Fruit fly (Drosophila melanogaster) whole organism, embryonic: ENCODE measurements around the gene Cyp309a1.

Source experiments
- Atf3 ChIP-seq: fragments of 200-800 bp; sonication (Bioruptor generic); optimal IDR thresholded peaks from 3 replicates; lab custom pipeline; 2016; ENCODE audit warnings: missing biosample characterization, missing genetic modification characterization
- Blimp-1 ChIP-seq: fragments of 200-800 bp; sonication (Bioruptor generic); optimal IDR thresholded peaks from 3 replicates; lab custom pipeline; 2018; ENCODE audit warnings: missing biosample characterization, missing genetic modification characterization, mild to moderate bottlenecking, moderate library complexity, missing genetic modification reagents
- CG18476 ChIP-seq: fragments of 200-800 bp; sonication (Bioruptor generic); optimal IDR thresholded peaks from 2 replicates; lab custom pipeline; 2016; ENCODE audit warnings: missing biosample characterization, mild to moderate bottlenecking, missing genetic modification characterization
- CG31441 ChIP-seq: fragments of 200-800 bp; sonication (Bioruptor generic); IDR thresholded peaks from 2 replicates; pipeline ENCODE4 v1.3.6; 2022; ENCODE audit warnings: missing biosample characterization, missing genetic modification characterization
- CG34376 ChIP-seq: fragments of 200-800 bp; sonication (Bioruptor generic); optimal IDR thresholded peaks from 2 replicates; lab custom pipeline; 2018; ENCODE audit warnings: missing biosample characterization, mild to moderate bottlenecking, missing genetic modification characterization
- CG6175 ChIP-seq: fragments of 200-800 bp; sonication (Bioruptor generic); IDR thresholded peaks from 3 replicates; pipeline ENCODE4 v1.3.6; 2022; ENCODE audit warnings: missing biosample characterization, missing genetic modification characterization
- CG6254 ChIP-seq: fragments of 200-800 bp; sonication (Bioruptor generic); optimal IDR thresholded peaks from 3 replicates; lab custom pipeline; 2017; ENCODE audit warnings: mild to moderate bottlenecking, missing biosample characterization, missing genetic modification reagents, missing genetic modification characterization
- CG8924 ChIP-seq: fragments of 200-800 bp; optimal IDR thresholded peaks from 3 replicates; lab custom pipeline; 2019; ENCODE audit warnings: missing biosample characterization, mild to moderate bottlenecking, missing genetic modification characterization, moderate library complexity
- CG9797 ChIP-seq: fragments of 200-800 bp; sonication (Bioruptor generic); optimal IDR thresholded peaks from 3 replicates; lab custom pipeline; 2018; ENCODE audit warnings: missing biosample characterization, mild to moderate bottlenecking, missing genetic modification characterization
- CG9932 ChIP-seq: fragments of 200-800 bp; sonication (Bioruptor generic); IDR thresholded peaks from 2 replicates; pipeline ENCODE4 v1.3.6; 2022; ENCODE audit warnings: missing biosample characterization, missing genetic modification characterization
- CTCF ChIP-seq: fragments of 200-800 bp; sonication (Bioruptor generic); optimal IDR thresholded peaks from 2 replicates; lab custom pipeline; 2017; ENCODE audit warnings: missing biosample characterization, mild to moderate bottlenecking, missing genetic modification characterization, moderate library complexity
- Deaf1 ChIP-seq: fragments of 200-800 bp; optimal IDR thresholded peaks from 3 replicates; lab custom pipeline; 2019; ENCODE audit warnings: missing biosample characterization, mild to moderate bottlenecking, missing genetic modification characterization, moderate library complexity
- Dp ChIP-seq: fragments of 200-800 bp; sonication (Bioruptor generic); optimal IDR thresholded peaks from 2 replicates; lab custom pipeline; 2018; ENCODE audit warnings: missing biosample characterization, mild to moderate bottlenecking, missing genetic modification characterization, moderate library complexity
- ERR ChIP-seq: fragments of 200-800 bp; sonication (Bioruptor generic); optimal IDR thresholded peaks from 2 replicates; lab custom pipeline; 2016; ENCODE audit warnings: missing biosample characterization, missing genetic modification characterization
- Elba2 ChIP-seq: fragments of 200-800 bp; sonication (Bioruptor generic); optimal IDR thresholded peaks from 3 replicates; lab custom pipeline; 2016; ENCODE audit warnings: missing biosample characterization, missing genetic modification characterization
- Fer1 ChIP-seq: fragments of 200-800 bp; sonication (Bioruptor generic); optimal IDR thresholded peaks from 2 replicates; lab custom pipeline; 2017; ENCODE audit warnings: missing biosample characterization, mild to moderate bottlenecking, missing genetic modification characterization
- H2.0 ChIP-seq: fragments of 200-800 bp; sonication (Bioruptor generic); IDR thresholded peaks from 2 replicates; pipeline ENCODE4 v1.3.6; 2022; ENCODE audit warnings: missing biosample characterization, missing genetic modification characterization
- HmgD ChIP-seq: fragments of 200-800 bp; sonication (Bioruptor generic); optimal IDR thresholded peaks from 3 replicates; lab custom pipeline; 2016; ENCODE audit warnings: missing biosample characterization, missing genetic modification characterization
- Hsf ChIP-seq: fragments of 200-800 bp; sonication (Bioruptor generic); optimal IDR thresholded peaks from 3 replicates; lab custom pipeline; 2016; ENCODE audit warnings: missing biosample characterization, missing genetic modification characterization
- Lim3 ChIP-seq: fragments of 200-800 bp; sonication (Bioruptor generic); IDR thresholded peaks from 2 replicates; pipeline ENCODE4 v1.3.6; 2022; ENCODE audit warnings: missing biosample characterization, missing genetic modification characterization
- MBD-R2 ChIP-seq: fragments of 200-800 bp; sonication (Bioruptor generic); IDR thresholded peaks from 2 replicates; pipeline ENCODE4 v1.3.6; 2022; ENCODE audit warnings: missing biosample characterization, missing genetic modification characterization
- Mes4 ChIP-seq: fragments of 200-800 bp; sonication (Bioruptor generic); optimal IDR thresholded peaks from 2 replicates; lab custom pipeline; 2016; ENCODE audit warnings: missing biosample characterization, missing genetic modification characterization
- Myb ChIP-seq: fragments of 200-800 bp; sonication (Bioruptor generic); optimal IDR thresholded peaks from 2 replicates; lab custom pipeline; 2016; ENCODE audit warnings: missing biosample characterization, missing genetic modification characterization
- Neu2 ChIP-seq: fragments of 200-800 bp; sonication (Bioruptor generic); optimal IDR thresholded peaks from 3 replicates; lab custom pipeline; 2016; ENCODE audit warnings: missing biosample characterization, missing genetic modification characterization, borderline replicate concordance
- Optix ChIP-seq: fragments of 200-800 bp; sonication (Bioruptor generic); IDR thresholded peaks from 3 replicates; pipeline ENCODE4 v1.3.6; 2022; ENCODE audit warnings: missing biosample characterization, missing genetic modification characterization
- PHDP ChIP-seq: fragments of 200-800 bp; sonication (Bioruptor generic); optimal IDR thresholded peaks from 3 replicates; lab custom pipeline; 2018; ENCODE audit warnings: missing biosample characterization, mild to moderate bottlenecking, missing genetic modification characterization, moderate library complexity
- Ptx1 ChIP-seq: fragments of 200-800 bp; sonication (Bioruptor generic); IDR thresholded peaks from 2 replicates; pipeline ENCODE4 v1.3.6; 2022; ENCODE audit warnings: missing biosample characterization, missing genetic modification characterization
- Sox100B ChIP-seq: fragments of 200-800 bp; sonication (Bioruptor generic); optimal IDR thresholded peaks from 3 replicates; lab custom pipeline; 2018; ENCODE audit warnings: missing biosample characterization, mild to moderate bottlenecking, missing genetic modification characterization
- Tbp ChIP-seq: fragments of >200 bp; optimal IDR thresholded peaks from 2 replicates; lab custom pipeline; 2018; ENCODE audit warnings: missing biosample characterization, missing genetic modification characterization
- Xrp1 ChIP-seq: fragments of 200-800 bp; sonication (Bioruptor generic); IDR thresholded peaks from 2 replicates; pipeline ENCODE4 v1.3.6; 2022; ENCODE audit warnings: missing biosample characterization, missing genetic modification characterization
- ab ChIP-seq: fragments of 200-800 bp; sonication (Bioruptor generic); optimal IDR thresholded peaks from 2 replicates; lab custom pipeline; 2016; ENCODE audit warnings: missing biosample characterization, missing genetic modification characterization
- abd-A ChIP-seq: fragments of 200-800 bp; sonication (Bioruptor generic); optimal IDR thresholded peaks from 3 replicates; lab custom pipeline; 2019; ENCODE audit warnings: missing biosample characterization, mild to moderate bottlenecking, missing genetic modification characterization, moderate library complexity
- ase ChIP-seq: fragments of 200-800 bp; sonication (Bioruptor generic); IDR thresholded peaks from 3 replicates; pipeline ENCODE4 v1.3.6; 2022; ENCODE audit warnings: missing biosample characterization, missing genetic modification characterization
- caup ChIP-seq: fragments of 200-800 bp; sonication (Bioruptor generic); optimal IDR thresholded peaks from 3 replicates; lab custom pipeline; 2017; ENCODE audit warnings: missing biosample characterization, mild to moderate bottlenecking, missing genetic modification characterization, moderate library complexity; ENCODE audit not compliant: severe bottlenecking
- da ChIP-seq: fragments of 200-800 bp; sonication (Bioruptor generic); optimal IDR thresholded peaks from 2 replicates; lab custom pipeline; 2016; ENCODE audit warnings: missing biosample characterization, missing genetic modification characterization
- dpn ChIP-seq, 2 experiments: fragments of 200-800 bp; sonication (Bioruptor generic); optimal IDR thresholded peaks; 3 replicates each; lab custom pipeline; 2016; ENCODE audit warnings: missing biosample characterization in 2 of 2, missing genetic modification characterization in 2 of 2
- fd102C ChIP-seq: fragments of 200-800 bp; sonication (Bioruptor generic); optimal IDR thresholded peaks from 2 replicates; lab custom pipeline; 2018; ENCODE audit warnings: missing biosample characterization, mild to moderate bottlenecking, missing genetic modification characterization, moderate library complexity
- gem ChIP-seq: fragments of 200-800 bp; sonication (Bioruptor generic); optimal IDR thresholded peaks from 2 replicates; lab custom pipeline; 2019; ENCODE audit warnings: missing biosample characterization, mild to moderate bottlenecking, missing genetic modification characterization, moderate library complexity
- gsb ChIP-seq: fragments of 200-800 bp; sonication (Bioruptor generic); IDR thresholded peaks from 2 replicates; pipeline ENCODE4 v1.3.6; 2022; ENCODE audit warnings: missing biosample characterization, missing genetic modification characterization
- hb ChIP-seq: fragments of 200-800 bp; sonication (Bioruptor generic); IDR thresholded peaks from 3 replicates; pipeline ENCODE4 v1.3.6; 2022; ENCODE audit warnings: missing biosample characterization, missing genetic modification characterization; ENCODE audit not compliant: partially characterized antibody
- nau ChIP-seq: fragments of 200-800 bp; sonication (Bioruptor generic); optimal IDR thresholded peaks from 3 replicates; lab custom pipeline; 2017; ENCODE audit warnings: missing biosample characterization, mild to moderate bottlenecking, missing genetic modification characterization, missing genetic modification reagents
- nerfin-1 ChIP-seq: fragments of 200-800 bp; sonication (Bioruptor generic); optimal IDR thresholded peaks from 3 replicates; lab custom pipeline; 2019; ENCODE audit warnings: missing biosample characterization, mild to moderate bottlenecking, missing genetic modification characterization, moderate library complexity
- onecut ChIP-seq: fragments of 200-800 bp; sonication (Bioruptor generic); IDR thresholded peaks from 2 replicates; pipeline ENCODE4 v1.3.6; 2022; ENCODE audit warnings: missing biosample characterization, missing genetic modification characterization
- pan ChIP-seq, 4 experiments: fragments of >200 bp in 3 of 4; fragments of 200-800 bp in 1 of 4; sonication (Bioruptor generic) in 1 of 4; optimal IDR thresholded peaks in 3 of 4; IDR thresholded peaks in 1 of 4; 2 replicates each; pipeline versions ENCODE4 v1.3.6 to Lab custom; 2017 to 2022; ENCODE audit warnings: missing biosample characterization in 2 of 4, missing genetic modification characterization in 2 of 4, mixed read lengths in 1 of 4
- sc ChIP-seq, 3 experiments: fragments of >200 bp in 2 of 3; fragments of 200-800 bp in 1 of 3; sonication (Bioruptor generic) in 1 of 3; optimal IDR thresholded peaks; 2 replicates in 2 of 3; 3 replicates in 1 of 3; lab custom pipeline; 2017; ENCODE audit warnings: mild to moderate bottlenecking in 1 of 3, missing biosample characterization in 1 of 3, missing genetic modification characterization in 1 of 3, missing genetic modification reagents in 1 of 3
- tna ChIP-seq: fragments of 200-800 bp; sonication (Bioruptor generic); IDR thresholded peaks from 2 replicates; pipeline ENCODE4 v1.3.6; 2022; ENCODE audit warnings: missing biosample characterization, missing genetic modification characterization; ENCODE audit not compliant: partially characterized antibody
- unc-4 ChIP-seq: fragments of 200-800 bp; sonication (Bioruptor generic); IDR thresholded peaks from 2 replicates; pipeline ENCODE4 v1.3.6; 2022; ENCODE audit warnings: missing biosample characterization, missing genetic modification characterization; ENCODE audit not compliant: partially characterized antibody
- vfl ChIP-seq: fragments of 200-800 bp; sonication (Bioruptor generic); optimal IDR thresholded peaks from 2 replicates; lab custom pipeline; 2016; ENCODE audit warnings: missing biosample characterization, missing genetic modification characterization
- z ChIP-seq: fragments of 200-800 bp; sonication (Bioruptor generic); IDR thresholded peaks from 3 replicates; pipeline ENCODE4 v1.3.6; 2022; ENCODE audit warnings: missing biosample characterization, missing genetic modification characterization

Cyp309a1 gene

dm6 chr2L:2576565-2577360 is 12.1 kb upstream of the Cyp309a1 start, which contains the start of gene insv (continued):
- TF ChIP-seq PHDP (tag; lab: Kevin White, UChicago) (no peak), unc-4 (GFP tag; lab: Robert Waterston, UW) (0 out of 2 replicates have a peak, but pooled peaks have one; percentile 57), Sox100B (GFP tag; lab: Kevin White, UChicago) (no peak), vfl (GFP tag; lab: Kevin White, UChicago) (no peak), Atf3 (no peak), Blimp-1 (GFP tag; lab: Kevin White, UChicago) (no peak), caup (GFP tag; lab: Kevin White, UChicago) (no peak), CG9932 (GFP tag; lab: Robert Waterston, UW) (no peak), pan (optimal IDR thresholded peaks at IDR 0.05; lab: Kevin White, UChicago) (no peak), pan (GFP tag; optimal IDR thresholded peaks at IDR 0.05 in 1 of 2, IDR thresholded peaks at IDR 0.05 in 1 of 2) (no peak), abd-A (tag; lab: Kevin White, UChicago) (no peak), hb (GFP tag; lab: Robert Waterston, UW) (0 out of 3 replicates have a peak, but pooled peaks have one; percentile 52), ERR (GFP tag; lab: Kevin White, UChicago) (no peak), ab (GFP tag; lab: Kevin White, UChicago) (no peak), Ptx1 (GFP tag; lab: Robert Waterston, UW) (peak; percentile 37; the same call in 1 of the 2 replicates), onecut (GFP tag; lab: Robert Waterston, UW) (no peak), CTCF (GFP tag; lab: Kevin White, UChicago) (no peak), sc (optimal IDR thresholded peaks at IDR 0.05; lab: Kevin White, UChicago) (no peak), sc (GFP tag; optimal IDR thresholded peaks at IDR 0.05; lab: Kevin White, UChicago) (no peak), z (GFP tag; lab: Robert Waterston, UW) (peak; percentile 39; the same call in 1 of the 3 replicates), tna (GFP tag; lab: Robert Waterston, UW) (no peak), Myb (GFP tag; lab: Kevin White, UChicago) (no peak), MBD-R2 (GFP tag; lab: Robert Waterston, UW) (peak; percentile 44), Elba2 (GFP tag; lab: Kevin White, UChicago) (peak; percentile 44), nerfin-1 (tag; lab: Kevin White, UChicago) (no peak), da (GFP tag; lab: Kevin White, UChicago) (no peak), HmgD (GFP tag; lab: Kevin White, UChicago) (no peak), Mes4 (no peak), fd102C (GFP tag; lab: Kevin White, UChicago) (no peak), CG31441 (GFP tag; lab: Robert Waterston, UW) (no peak), CG34376 (GFP tag; lab: Kevin White, UChicago) (no peak), Dp (no peak), CG8924 (tag; lab: Kevin White, UChicago) (peak; percentile 57), Xrp1 (no peak), CG9797 (GFP tag; lab: Kevin White, UChicago) (no peak), H2.0 (GFP tag; lab: Robert Waterston, UW) (no peak), CG18476 (GFP tag; lab: Kevin White, UChicago) (no peak), Hsf (GFP tag; lab: Kevin White, UChicago) (no peak), Tbp (no peak), dpn (GFP tag; optimal IDR thresholded peaks at IDR 0.05; lab: Kevin White, UChicago) (no peak), gem (no peak), Lim3 (GFP tag; lab: Robert Waterston, UW) (no peak), Deaf1 (tag; lab: Kevin White, UChicago) (no peak), nau (GFP tag; lab: Kevin White, UChicago) (no peak), gsb (no peak), ase (GFP tag; lab: Robert Waterston, UW) (no peak), Fer1 (GFP tag; lab: Kevin White, UChicago) (no peak), CG6175 (GFP tag; lab: Robert Waterston, UW) (no peak), Neu2 (GFP tag; lab: Kevin White, UChicago) (no peak), CG6254 (GFP tag; lab: Kevin White, UChicago) (no peak), Optix (no peak)
